Fruit fly (Drosophila melanogaster) whole organism, embryonic: ENCODE results near the gene Eip63F-1.

Experiments used
- Asciz ChIP-seq: fragments of 200-800 bp; sonication (Bioruptor generic); optimal IDR thresholded peaks from 2 replicates; lab custom pipeline; 2017; ENCODE audit warnings: missing biosample characterization, mild to moderate bottlenecking, missing genetic modification characterization, missing genetic modification reagents
- Atf3 ChIP-seq: fragments of 200-800 bp; sonication (Bioruptor generic); optimal IDR thresholded peaks from 3 replicates; lab custom pipeline; 2016; ENCODE audit warnings: missing biosample characterization, missing genetic modification characterization
- B-H2 ChIP-seq: fragments of 200-800 bp; sonication (Bioruptor generic); optimal IDR thresholded peaks from 2 replicates; lab custom pipeline; 2018; ENCODE audit warnings: missing biosample characterization, mild to moderate bottlenecking, missing genetic modification characterization
- Blimp-1 ChIP-seq: fragments of 200-800 bp; sonication (Bioruptor generic); optimal IDR thresholded peaks from 3 replicates; lab custom pipeline; 2018; ENCODE audit warnings: missing biosample characterization, missing genetic modification characterization, mild to moderate bottlenecking, moderate library complexity, missing genetic modification reagents
- CG10321 ChIP-seq: fragments of 200-800 bp; sonication (Bioruptor generic); IDR thresholded peaks from 2 replicates; pipeline ENCODE4 v1.3.6; 2022; ENCODE audit warnings: missing biosample characterization, missing genetic modification characterization
- CG11560 ChIP-seq: fragments of 200-800 bp; sonication (Bioruptor generic); IDR thresholded peaks from 3 replicates; pipeline ENCODE4 v1.3.6; 2022; ENCODE audit warnings: missing biosample characterization, missing genetic modification characterization
- CG11695 ChIP-seq: fragments of 200-800 bp; sonication (Bioruptor generic); IDR thresholded peaks from 3 replicates; pipeline ENCODE4 v1.3.6; 2022; ENCODE audit warnings: missing biosample characterization, missing genetic modification characterization
- CG14441 ChIP-seq: fragments of 200-800 bp; sonication (Bioruptor generic); IDR thresholded peaks from 2 replicates; pipeline ENCODE4 v1.3.6; 2022; ENCODE audit warnings: missing biosample characterization, missing genetic modification characterization
- CG1602 ChIP-seq: fragments of 200-800 bp; sonication (Bioruptor generic); optimal IDR thresholded peaks from 3 replicates; lab custom pipeline; 2016; ENCODE audit warnings: missing biosample characterization, missing genetic modification characterization
- CG1603 ChIP-seq: fragments of 200-800 bp; sonication (Bioruptor generic); optimal IDR thresholded peaks from 2 replicates; lab custom pipeline; 2019; ENCODE audit warnings: missing biosample characterization, mild to moderate bottlenecking, missing genetic modification characterization, moderate library complexity
- CG18476 ChIP-seq: fragments of 200-800 bp; sonication (Bioruptor generic); optimal IDR thresholded peaks from 2 replicates; lab custom pipeline; 2016; ENCODE audit warnings: missing biosample characterization, mild to moderate bottlenecking, missing genetic modification characterization
- CG18764 ChIP-seq: fragments of 200-800 bp; sonication (Bioruptor generic); optimal IDR thresholded peaks from 3 replicates; lab custom pipeline; 2016; ENCODE audit warnings: missing biosample characterization, missing genetic modification characterization
- CG2202 ChIP-seq: fragments of 200-800 bp; sonication (Bioruptor generic); optimal IDR thresholded peaks from 2 replicates; lab custom pipeline; 2018; ENCODE audit warnings: missing biosample characterization, mild to moderate bottlenecking, missing genetic modification characterization
- CG2875 ChIP-seq: fragments of 200-800 bp; sonication (Bioruptor generic); optimal IDR thresholded peaks from 2 replicates; lab custom pipeline; 2017; ENCODE audit warnings: missing biosample characterization, mild to moderate bottlenecking, missing genetic modification characterization, missing genetic modification reagents
- CG30020 ChIP-seq: fragments of 200-800 bp; optimal IDR thresholded peaks from 2 replicates; lab custom pipeline; 2019; ENCODE audit warnings: missing biosample characterization, mild to moderate bottlenecking, missing genetic modification characterization, moderate library complexity
- CG31388 ChIP-seq: fragments of 200-800 bp; sonication (Bioruptor generic); optimal IDR thresholded peaks from 2 replicates; lab custom pipeline; 2016; ENCODE audit warnings: missing biosample characterization, missing genetic modification characterization
- CG42726 ChIP-seq: fragments of 200-800 bp; sonication (Bioruptor generic); IDR thresholded peaks from 2 replicates; pipeline ENCODE4 v1.3.6; 2022; ENCODE audit warnings: missing biosample characterization, missing genetic modification characterization; ENCODE audit not compliant: partially characterized antibody
- CG4404 ChIP-seq: fragments of 200-800 bp; sonication (Bioruptor generic); IDR thresholded peaks from 2 replicates; pipeline ENCODE4 v1.3.6; 2022; ENCODE audit warnings: missing biosample characterization, missing genetic modification characterization
- CG6765 ChIP-seq: fragments of 200-800 bp; sonication (Bioruptor generic); optimal IDR thresholded peaks from 3 replicates; lab custom pipeline; 2017; ENCODE audit warnings: missing biosample characterization, mild to moderate bottlenecking, missing genetic modification characterization
- CG7372 ChIP-seq: fragments of 200-800 bp; sonication (Bioruptor generic); IDR thresholded peaks from 2 replicates; pipeline ENCODE4 v1.3.6; 2022; ENCODE audit warnings: missing biosample characterization, missing genetic modification characterization
- CG8388 ChIP-seq: fragments of 200-800 bp; sonication (Bioruptor generic); optimal IDR thresholded peaks from 2 replicates; lab custom pipeline; 2019; ENCODE audit warnings: missing biosample characterization, mild to moderate bottlenecking, missing genetic modification characterization, moderate library complexity
- CG9437 ChIP-seq: fragments of 200-800 bp; sonication (Bioruptor generic); optimal IDR thresholded peaks from 2 replicates; lab custom pipeline; 2018; ENCODE audit warnings: missing biosample characterization, mild to moderate bottlenecking, missing genetic modification characterization
- CG9727 ChIP-seq: fragments of 200-800 bp; sonication (Bioruptor generic); optimal IDR thresholded peaks from 3 replicates; lab custom pipeline; 2017; ENCODE audit warnings: missing biosample characterization, mild to moderate bottlenecking, missing genetic modification characterization
- Camta ChIP-seq: fragments of 200-800 bp; sonication (Bioruptor generic); optimal IDR thresholded peaks from 2 replicates; lab custom pipeline; 2016; ENCODE audit warnings: missing biosample characterization, missing genetic modification characterization
- Dad ChIP-seq: fragments of 200-800 bp; sonication (Bioruptor generic); optimal IDR thresholded peaks from 3 replicates; lab custom pipeline; 2016; ENCODE audit warnings: missing biosample characterization, missing genetic modification characterization
- Deaf1 ChIP-seq: fragments of 200-800 bp; optimal IDR thresholded peaks from 3 replicates; lab custom pipeline; 2019; ENCODE audit warnings: missing biosample characterization, mild to moderate bottlenecking, missing genetic modification characterization, moderate library complexity
- Max ChIP-seq: fragments of 200-800 bp; sonication (Bioruptor generic); optimal IDR thresholded peaks from 2 replicates; lab custom pipeline; 2016; ENCODE audit warnings: missing biosample characterization, mild to moderate bottlenecking, missing genetic modification characterization
- Oli ChIP-seq: fragments of 200-800 bp; sonication (Bioruptor generic); optimal IDR thresholded peaks from 2 replicates; lab custom pipeline; 2018; ENCODE audit warnings: missing biosample characterization, mild to moderate bottlenecking, missing genetic modification characterization, moderate library complexity
- Ssrp ChIP-seq: fragments of 200-800 bp; sonication (Bioruptor generic); optimal IDR thresholded peaks from 2 replicates; lab custom pipeline; 2018; ENCODE audit warnings: missing biosample characterization, mild to moderate bottlenecking, missing genetic modification characterization, moderate library complexity
- ab ChIP-seq: fragments of 200-800 bp; sonication (Bioruptor generic); optimal IDR thresholded peaks from 2 replicates; lab custom pipeline; 2016; ENCODE audit warnings: missing biosample characterization, missing genetic modification characterization
- bsh ChIP-seq, 2 experiments: fragments of 200-800 bp; sonication (Bioruptor generic); optimal IDR thresholded peaks; 2 replicates each; lab custom pipeline; 2017 to 2018; ENCODE audit warnings: mild to moderate bottlenecking in 2 of 2, missing biosample characterization in 2 of 2, missing genetic modification characterization in 2 of 2, moderate library complexity in 1 of 2
- caup ChIP-seq: fragments of 200-800 bp; sonication (Bioruptor generic); optimal IDR thresholded peaks from 3 replicates; lab custom pipeline; 2017; ENCODE audit warnings: missing biosample characterization, mild to moderate bottlenecking, missing genetic modification characterization, moderate library complexity; ENCODE audit not compliant: severe bottlenecking
- chif ChIP-seq, 2 experiments: fragments of 200-800 bp; sonication (Bioruptor generic); optimal IDR thresholded peaks; 3 replicates each; lab custom pipeline; 2016; ENCODE audit warnings: missing biosample characterization in 2 of 2, missing genetic modification characterization in 2 of 2
- chn ChIP-seq: fragments of 200-800 bp; sonication (Bioruptor generic); optimal IDR thresholded peaks from 2 replicates; lab custom pipeline; 2016; ENCODE audit warnings: missing biosample characterization, missing genetic modification characterization
- dimm ChIP-seq: fragments of 200-800 bp; sonication (Bioruptor generic); IDR thresholded peaks from 2 replicates; pipeline ENCODE4 v1.3.6; 2022; ENCODE audit warnings: missing biosample characterization, missing genetic modification characterization
- emc ChIP-seq: fragments of 200-800 bp; sonication (Bioruptor generic); optimal IDR thresholded peaks from 2 replicates; lab custom pipeline; 2016; ENCODE audit warnings: missing biosample characterization, missing genetic modification characterization
- ewg ChIP-seq: fragments of 200-800 bp; sonication (Bioruptor generic); optimal IDR thresholded peaks from 3 replicates; lab custom pipeline; 2017; ENCODE audit warnings: mild to moderate bottlenecking, missing biosample characterization, missing genetic modification reagents, missing genetic modification characterization
- fd96Cb ChIP-seq: fragments of 200-800 bp; sonication (Bioruptor generic); optimal IDR thresholded peaks from 2 replicates; lab custom pipeline; 2018; ENCODE audit warnings: missing biosample characterization, mild to moderate bottlenecking, missing genetic modification characterization, moderate library complexity
- gcm ChIP-seq: fragments of 200-800 bp; sonication (Bioruptor generic); optimal IDR thresholded peaks from 2 replicates; lab custom pipeline; 2019; ENCODE audit warnings: missing biosample characterization, mild to moderate bottlenecking, missing genetic modification characterization, moderate library complexity
- grn ChIP-seq: fragments of 200-800 bp; sonication (Bioruptor generic); optimal IDR thresholded peaks from 3 replicates; lab custom pipeline; 2017; ENCODE audit warnings: missing biosample characterization, missing genetic modification characterization
- gt ChIP-seq: fragments of 200-800 bp; sonication (Bioruptor generic); IDR thresholded peaks from 2 replicates; pipeline ENCODE4 v1.3.6; 2022; ENCODE audit warnings: missing biosample characterization, missing genetic modification characterization
- hkb ChIP-seq, 2 experiments: fragments of 200-800 bp in 1 of 2; fragments of >200 bp in 1 of 2; sonication (Bioruptor generic) in 1 of 2; IDR thresholded peaks in 1 of 2; optimal IDR thresholded peaks in 1 of 2; 2 replicates each; pipeline versions ENCODE4 v1.3.6 to Lab custom; 2017 to 2022; ENCODE audit warnings: missing biosample characterization in 1 of 2, missing genetic modification characterization in 1 of 2
- hth ChIP-seq: fragments of >200 bp; optimal IDR thresholded peaks from 2 replicates; lab custom pipeline; 2017; ENCODE audit warnings: inconsistent platforms
- kay ChIP-seq: fragments of 200-800 bp; sonication (Bioruptor generic); optimal IDR thresholded peaks from 2 replicates; lab custom pipeline; 2016; ENCODE audit warnings: missing biosample characterization, missing genetic modification characterization
- klu ChIP-seq: fragments of 200-800 bp; sonication (Bioruptor generic); IDR thresholded peaks from 2 replicates; pipeline ENCODE4 v1.3.6; 2022; ENCODE audit warnings: missing biosample characterization, missing genetic modification characterization
- p53 ChIP-seq: fragments of 200-800 bp; sonication (Bioruptor generic); optimal IDR thresholded peaks from 2 replicates; lab custom pipeline; 2016; ENCODE audit warnings: missing biosample characterization, missing genetic modification characterization
- run ChIP-seq: fragments of 200-800 bp; sonication (Bioruptor generic); optimal IDR thresholded peaks from 3 replicates; lab custom pipeline; 2018; ENCODE audit warnings: missing biosample characterization, mild to moderate bottlenecking, missing genetic modification characterization
- ssp ChIP-seq: fragments of 200-800 bp; sonication (Bioruptor generic); IDR thresholded peaks from 2 replicates; pipeline ENCODE4 v1.3.6; 2022; ENCODE audit warnings: missing biosample characterization, missing genetic modification characterization
- stc ChIP-seq: fragments of 200-800 bp; sonication (Bioruptor generic); IDR thresholded peaks from 2 replicates; pipeline ENCODE4 v1.3.6; 2022; ENCODE audit warnings: missing biosample characterization, missing genetic modification characterization
- toy ChIP-seq: fragments of 200-800 bp; sonication (Bioruptor generic); IDR thresholded peaks from 2 replicates; pipeline ENCODE4 v1.3.6; 2022; ENCODE audit warnings: missing biosample characterization, missing genetic modification characterization
- trem ChIP-seq: fragments of 200-800 bp; optimal IDR thresholded peaks from 3 replicates; lab custom pipeline; 2019; ENCODE audit warnings: missing biosample characterization, mild to moderate bottlenecking, missing genetic modification characterization, moderate library complexity

The Eip63F-1 gene

DNA sequence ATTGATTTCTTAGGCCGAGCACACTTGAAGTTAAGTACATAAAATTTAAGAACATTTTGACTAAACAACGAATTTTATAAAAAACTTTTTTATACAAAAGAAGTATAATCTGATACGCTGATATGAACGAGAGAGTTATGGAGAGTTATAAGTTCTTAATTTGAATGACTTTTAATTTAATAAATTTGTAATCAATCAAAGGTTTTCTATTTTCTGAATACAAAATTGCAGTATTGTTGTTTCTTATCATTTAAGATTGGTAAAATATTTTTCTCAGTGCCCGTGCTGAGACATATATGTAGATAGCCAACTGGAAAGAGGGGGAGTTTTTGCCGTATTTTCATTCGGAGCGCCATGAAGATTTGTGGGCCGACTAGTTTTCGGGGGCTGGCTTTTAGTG lies 62.3 kb downstream of the Eip63F-1 start (continued):
- no peak for TF ChIP-seq Asciz
- TF ChIP-seq kay (GFP tag; lab: Kevin White, UChicago), result no peak
- TF ChIP-seq hkb (optimal IDR thresholded peaks at IDR 0.05; lab: Kevin White, UChicago), result no peak
- TF ChIP-seq hkb (GFP tag; IDR thresholded peaks at IDR 0.05; lab: Robert Waterston, UW), result no peak
- no peak for TF ChIP-seq toy (GFP tag; lab: Robert Waterston, UW)
- no peak for TF ChIP-seq ab
- TF ChIP-seq CG6765 (GFP tag; lab: Kevin White, UChicago), result no peak
- TF ChIP-seq trem, result peak; percentile 31
- TF ChIP-seq Max, result no peak
- TF ChIP-seq CG14441 (GFP tag; lab: Robert Waterston, UW), result no peak
- TF ChIP-seq Blimp-1 (GFP tag; lab: Kevin White, UChicago), result peak; percentile 57
- no peak for TF ChIP-seq klu (GFP tag; lab: Robert Waterston, UW)
- no peak for TF ChIP-seq CG42726
- no peak for TF ChIP-seq p53 (GFP tag; lab: Kevin White, UChicago)
- TF ChIP-seq CG4404, result no peak
- TF ChIP-seq CG2875 (GFP tag; lab: Kevin White, UChicago), result peak; percentile 55
- peak; percentile 13 to 36 for TF ChIP-seq chif (GFP tag; optimal IDR thresholded peaks at IDR 0.05; lab: Kevin White, UChicago)
- TF ChIP-seq CG7372, result no peak
- TF ChIP-seq Dad (GFP tag; lab: Kevin White, UChicago), result no peak
- TF ChIP-seq CG1603 (tag; lab: Kevin White, UChicago), result no peak
- no peak for TF ChIP-seq Deaf1 (tag; lab: Kevin White, UChicago)
- no peak for TF ChIP-seq grn (GFP tag; lab: Kevin White, UChicago)
- no peak for TF ChIP-seq CG18476
- no peak for TF ChIP-seq emc (GFP tag; lab: Kevin White, UChicago)
- 0 out of 2 replicates have a peak, but pooled peaks have one; percentile 14 for TF ChIP-seq stc (GFP tag; lab: Robert Waterston, UW)
- TF ChIP-seq hth (lab: Kevin White, UChicago), result no peak
- TF ChIP-seq ssp (GFP tag; lab: Robert Waterston, UW), result no peak
- TF ChIP-seq bsh (GFP tag; optimal IDR thresholded peaks at IDR 0.05; lab: Kevin White, UChicago), result peak in 1 of 2 experiments; percentile 85
- no peak for TF ChIP-seq CG10321 (GFP tag; lab: Robert Waterston, UW)
- no peak for TF ChIP-seq B-H2 (GFP tag; lab: Kevin White, UChicago)
- TF ChIP-seq CG9437 (GFP tag; lab: Kevin White, UChicago), result peak; percentile 55
- TF ChIP-seq CG9727 (GFP tag; lab: Kevin White, UChicago), result peak; percentile 8
- no peak for TF ChIP-seq caup
- TF ChIP-seq dimm, result no peak
- no peak for TF ChIP-seq chn (GFP tag; lab: Kevin White, UChicago)
- TF ChIP-seq Oli (tag; lab: Kevin White, UChicago), result peak; percentile 51
- TF ChIP-seq run (tag; lab: Kevin White, UChicago), result no peak
- TF ChIP-seq CG18764 (GFP tag; lab: Kevin White, UChicago), result no peak
- peak; percentile 35 for TF ChIP-seq ewg (GFP tag; lab: Kevin White, UChicago)
- no peak for TF ChIP-seq gt
- TF ChIP-seq Camta (GFP tag; lab: Kevin White, UChicago), result no peak
- TF ChIP-seq gcm (GFP tag; lab: Kevin White, UChicago), result peak; percentile 19
- TF ChIP-seq CG30020 (tag; lab: Kevin White, UChicago), result peak; percentile 22
- TF ChIP-seq CG11560 (tag; lab: Robert Waterston, UW), result no peak
- TF ChIP-seq fd96Cb (tag; lab: Kevin White, UChicago), result peak; percentile 36
- TF ChIP-seq CG31388 (GFP tag; lab: Kevin White, UChicago), result no peak
- TF ChIP-seq Atf3, result no peak
- TF ChIP-seq CG8388 (GFP tag; lab: Kevin White, UChicago), result peak; percentile 69
- no peak for TF ChIP-seq CG11695 (GFP tag; lab: Robert Waterston, UW)
- TF ChIP-seq CG2202, result peak; percentile 42
- TF ChIP-seq Ssrp (tag; lab: Kevin White, UChicago), result peak; percentile 71
- peak; percentile 37 for TF ChIP-seq CG1602 (GFP tag; lab: Kevin White, UChicago)
